4 worm cellular contexts compared by ENCODE assay signal in genomic region chrII:13624330-13624729, ce11.
TF ChIP-seq lines count a peak whose summit lies in the region.

TSS of gene gst-16 (minus strand) at chrII:13624440.

TF ChIP-seq in whole organism, L1 larva, 84 proteins besides CTCF, POLR2A, EP300 and RAD21:
- TF ChIP-seq egl-13 (tag; optimal IDR thresholded peaks at IDR 0.05; lab: Kevin White, UChicago) (no peak), efl-1 (optimal IDR thresholded peaks at IDR 0.05; lab: Kevin White, UChicago) (no peak), efl-1 (GFP tag; optimal IDR thresholded peaks at IDR 0.05 in 1 of 2; lab: Kevin White, UChicago) (peak in 1 of 2 experiments; percentile 82), zag-1 (tag; optimal IDR thresholded peaks at IDR 0.05; lab: Kevin White, UChicago) (no peak), nhr-20 (tag; optimal IDR thresholded peaks at IDR 0.05; lab: Kevin White, UChicago) (peak; percentile 9), lin-14 (GFP tag; optimal IDR thresholded peaks at IDR 0.05; lab: Kevin White, UChicago) (peak; percentile 9), fkh-10 (GFP tag; optimal IDR thresholded peaks at IDR 0.05; lab: Kevin White, UChicago) (no peak), skn-1 (tag; optimal IDR thresholded peaks at IDR 0.05; lab: Kevin White, UChicago) (peak; percentile 97), pax-3 (tag; optimal IDR thresholded peaks at IDR 0.05; lab: Kevin White, UChicago) (no peak)
TF ChIP-seq in whole organism, L1 larva: peak in this region for 4.

TF ChIP-seq in whole organism, L2 larva, 48 proteins besides CTCF, POLR2A, EP300 and RAD21:
- TF ChIP-seq skn-1 (tag; optimal IDR thresholded peaks at IDR 0.05; lab: Kevin White, UChicago) (peak; percentile 70), ceh-16 (tag; optimal IDR thresholded peaks at IDR 0.05; lab: Kevin White, UChicago) (no peak), nhr-129 (tag; optimal IDR thresholded peaks at IDR 0.05; lab: Kevin White, UChicago) (no peak), zag-1 (tag; optimal IDR thresholded peaks at IDR 0.05; lab: Kevin White, UChicago) (no peak), F13H6.1 (tag; optimal IDR thresholded peaks at IDR 0.05; lab: Kevin White, UChicago) (no peak), alr-1 (tag; optimal IDR thresholded peaks at IDR 0.05; lab: Kevin White, UChicago) (no peak), unc-55 (GFP tag; optimal IDR thresholded peaks at IDR 0.05; lab: Kevin White, UChicago) (no peak), elt-3 (tag; optimal IDR thresholded peaks at IDR 0.05; lab: Kevin White, UChicago) (no peak)

TF ChIP-seq in whole organism, L3 larva, 47 proteins besides CTCF, POLR2A, EP300 and RAD21:
- TF ChIP-seq elt-3 (tag; optimal IDR thresholded peaks at IDR 0.05; lab: Kevin White, UChicago) (no peak), skn-1 (tag; optimal IDR thresholded peaks at IDR 0.05; lab: Kevin White, UChicago) (peak; percentile 93)

TF ChIP-seq in whole organism, L4 larva, 104 proteins besides CTCF, POLR2A, EP300 and RAD21:
- TF ChIP-seq nhr-48 (tag; optimal IDR thresholded peaks at IDR 0.05; lab: Kevin White, UChicago) (peak; percentile 16), mxl-3 (GFP tag; optimal IDR thresholded peaks at IDR 0.05; lab: Kevin White, UChicago) (no peak), daf-16 (GFP tag; optimal IDR thresholded peaks at IDR 0.05; lab: Kevin White, UChicago) (no peak), daf-16 (tag; optimal IDR thresholded peaks at IDR 0.05; lab: Kevin White, UChicago) (peak; percentile 26), aha-1 (tag; lab: Kevin White, UChicago) (peak; percentile 39)

Comparison
In these comparisons a context has a peak if more than half of its experiments do, and no peak if none do; other contexts are left out.
1. Of the 29 proteins assayed by ChIP-seq in both whole organism, L4 larva and whole organism, L1 larva: peak only in whole organism, L4 larva: aha-1; only in whole organism, L1 larva: skn-1; in both: none; in neither: 27.